Worm (Caenorhabditis elegans) whole organism, young adult: ENCODE data around the gene Y46G5A.28.

Source experiments
- B0336.3 ChIP-seq: fragments of 200-800 bp; sonication (Bioruptor generic); IDR thresholded peaks from 2 replicates; pipeline ENCODE4 v1.3.6; 2022; ENCODE audit warnings: missing genetic modification characterization, missing compliant biosample characterization
- C06A6.2 ChIP-seq: fragments of 200-800 bp; sonication (Bioruptor generic); conservative IDR thresholded peaks from 2 replicates; pipeline ENCODE4 v1.3.6; 2022; ENCODE audit warnings: missing genetic modification characterization, missing compliant biosample characterization
- F37B4.10 ChIP-seq: fragments of 200-800 bp; sonication (Bioruptor generic); IDR thresholded peaks from 2 replicates; pipeline ENCODE4 v1.3.6; 2022; ENCODE audit warnings: missing genetic modification characterization, missing compliant biosample characterization
- F57A8.1 ChIP-seq: fragments of 200-800 bp; sonication (Bioruptor generic); optimal IDR thresholded peaks from 2 replicates; lab custom pipeline; 2018; ENCODE audit warnings: mild to moderate bottlenecking, missing genetic modification characterization, moderate library complexity, missing compliant biosample characterization
- T26A5.8 ChIP-seq: sonication (generic microtip); optimal IDR thresholded peaks from 2 replicates; lab custom pipeline; 2016; ENCODE audit warnings: missing genetic modification characterization, missing compliant biosample characterization
- Y53F4B.3 ChIP-seq: fragments of 200-800 bp; sonication (Bioruptor generic); IDR thresholded peaks from 2 replicates; pipeline ENCODE4 v1.3.6; 2022; ENCODE audit warnings: missing genetic modification reagents, missing genetic modification characterization, missing compliant biosample characterization
- Y67H2A.10 ChIP-seq: fragments of 200-800 bp; sonication (Bioruptor generic); conservative IDR thresholded peaks from 2 replicates; pipeline ENCODE4 v1.3.6; 2022; ENCODE audit warnings: missing genetic modification reagents, missing genetic modification characterization, missing compliant biosample characterization
- ama-1 ChIP-seq, 3 experiments: fragments of 150-350 bp in 1 of 3; sonication (generic microtip) in 2 of 3; optimal IDR thresholded peaks; 2 replicates each; lab custom pipeline; 2014 to 2018; ENCODE audit warnings: missing biosample characterization in 2 of 3, missing genetic modification characterization in 2 of 3, missing genetic modification reagents in 2 of 3
- athp-1 ChIP-seq: sonication (generic microtip); optimal IDR thresholded peaks from 2 replicates; lab custom pipeline; 2017; ENCODE audit warnings: mild to moderate bottlenecking, missing genetic modification characterization, missing compliant biosample characterization
- attf-6 ChIP-seq: fragments of 200-800 bp; sonication (Bioruptor generic); IDR thresholded peaks from 2 replicates; pipeline ENCODE4 v1.3.6; 2022; ENCODE audit warnings: missing genetic modification reagents, missing genetic modification characterization, missing compliant biosample characterization
- ceh-40 ChIP-seq: fragments of 200-800 bp; sonication (Bioruptor generic); IDR thresholded peaks from 2 replicates; pipeline ENCODE4 v1.3.6; 2022; ENCODE audit warnings: missing genetic modification characterization, missing compliant biosample characterization
- ceh-58 ChIP-seq: fragments of 200-800 bp; sonication (Bioruptor generic); IDR thresholded peaks from 2 replicates; pipeline ENCODE4 v1.3.6; 2022; ENCODE audit warnings: missing genetic modification characterization, missing compliant biosample characterization
- chd-7 ChIP-seq: sonication (generic microtip); optimal IDR thresholded peaks from 2 replicates; lab custom pipeline; 2016; ENCODE audit warnings: mild to moderate bottlenecking, missing genetic modification characterization, moderate library complexity, missing compliant biosample characterization
- die-1 ChIP-seq: sonication (generic microtip); optimal IDR thresholded peaks from 2 replicates; lab custom pipeline; 2016; ENCODE audit warnings: missing genotype, mild to moderate bottlenecking, missing genetic modification characterization, missing compliant biosample characterization
- dox-1 ChIP-seq: fragments of 200-800 bp; sonication (Bioruptor generic); IDR thresholded peaks from 2 replicates; pipeline ENCODE4 v1.3.6; 2022; ENCODE audit warnings: missing genetic modification reagents, missing genetic modification characterization, missing compliant biosample characterization
- hlh-12 ChIP-seq: sonication (generic microtip); optimal IDR thresholded peaks from 2 replicates; lab custom pipeline; 2016; ENCODE audit warnings: missing genetic modification characterization, missing compliant biosample characterization
- let-526 ChIP-seq: fragments of 200-800 bp; sonication (Bioruptor generic); IDR thresholded peaks from 2 replicates; pipeline ENCODE4 v1.3.6; 2022; ENCODE audit warnings: missing genetic modification reagents, missing genetic modification characterization, missing compliant biosample characterization
- madf-10 ChIP-seq: sonication (generic microtip); optimal IDR thresholded peaks from 2 replicates; lab custom pipeline; 2016; ENCODE audit warnings: mild to moderate bottlenecking, missing genetic modification characterization, missing compliant biosample characterization
- nhr-80 ChIP-seq: sonication (generic microtip); optimal IDR thresholded peaks from 2 replicates; lab custom pipeline; 2016; ENCODE audit warnings: missing genetic modification characterization, missing compliant biosample characterization
- pbrm-1 ChIP-seq: fragments of 200-800 bp; sonication (Bioruptor generic); IDR thresholded peaks from 2 replicates; pipeline ENCODE4 v1.3.6; 2022; ENCODE audit warnings: missing genetic modification reagents, missing genetic modification characterization, missing compliant biosample characterization
- rcor-1 ChIP-seq: fragments of 200-800 bp; sonication (Bioruptor generic); IDR thresholded peaks from 2 replicates; pipeline ENCODE4 v1.3.6; 2022; ENCODE audit warnings: missing genetic modification reagents, missing genetic modification characterization, missing compliant biosample characterization
- snpc-1.1 ChIP-seq: sonication (generic microtip); optimal IDR thresholded peaks from 2 replicates; lab custom pipeline; 2017; ENCODE audit warnings: missing genetic modification characterization, mild to moderate bottlenecking, missing compliant biosample characterization, antibody characterized with exemption, moderate library complexity, missing genotype, missing genetic modification reagents; ENCODE audit not compliant: insufficient read depth
- snpc-4 ChIP-seq, 5 experiments: fragments of 150-350 bp in 1 of 5; sonication (generic microtip) in 4 of 5; optimal IDR thresholded peaks; 2 replicates each; lab custom pipeline; 2014 to 2018; ENCODE audit warnings: missing genetic modification characterization in 5 of 5, missing biosample characterization in 3 of 5, antibody characterized with exemption in 2 of 5, mild to moderate bottlenecking in 2 of 5, missing compliant biosample characterization in 2 of 5, missing genotype in 2 of 5, moderate library complexity in 2 of 5, missing genetic modification reagents in 1 of 5
- tlf-1 ChIP-seq: fragments of 200-800 bp; sonication (Bioruptor generic); optimal IDR thresholded peaks from 2 replicates; lab custom pipeline; 2018; ENCODE audit warnings: mild to moderate bottlenecking, missing genetic modification characterization, missing compliant biosample characterization
- unc-62 ChIP-seq: fragments of 150-350 bp; optimal IDR thresholded peaks from 2 replicates; lab custom pipeline; 2014; ENCODE audit warnings: missing biosample characterization, missing genetic modification reagents, missing genetic modification characterization
- zfh-2 ChIP-seq: fragments of 200-800 bp; sonication (Bioruptor generic); conservative IDR thresholded peaks from 2 replicates; pipeline ENCODE4 v1.3.6; 2022; ENCODE audit warnings: missing genetic modification reagents, missing genetic modification characterization, missing compliant biosample characterization
- ztf-18 ChIP-seq: sonication (generic microtip); optimal IDR thresholded peaks from 2 replicates; lab custom pipeline; 2016; ENCODE audit warnings: missing genotype, mild to moderate bottlenecking, missing genetic modification characterization, missing compliant biosample characterization
- ztf-3 ChIP-seq: fragments of 200-800 bp; sonication (Bioruptor generic); optimal IDR thresholded peaks from 2 replicates; lab custom pipeline; 2018; ENCODE audit warnings: mild to moderate bottlenecking, missing genetic modification characterization, missing compliant biosample characterization

The Y46G5A.28 gene

DNA sequence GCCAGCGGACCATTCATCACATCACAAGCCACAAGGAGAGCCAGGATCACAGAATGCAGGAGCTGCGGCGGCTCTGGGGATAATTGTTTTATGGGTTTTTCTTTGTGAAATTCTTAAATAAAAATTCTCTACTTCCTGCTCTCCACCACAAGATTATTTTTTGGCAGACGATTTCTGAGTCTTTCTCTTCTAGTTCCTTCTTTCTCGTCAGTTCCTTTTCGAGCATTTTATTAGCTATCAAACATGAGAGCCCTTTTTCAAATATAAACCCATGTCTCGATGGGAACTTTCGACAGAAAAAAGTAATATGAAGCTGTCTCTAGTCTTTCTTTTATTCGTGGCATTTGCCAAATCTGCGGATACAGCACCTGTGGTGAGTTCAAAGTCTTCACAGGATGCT, 38.2 kb downstream of the Y46G5A.28 start, which contains the start of gene F35C5.3:
Gene F35C5.3, plus strand, starts transcription at position 301 of the 400 bp plus-strand sequence.
- TF ChIP-seq B0336.3 (GFP tag; lab: Robert Waterston, UW) (no peak), F57A8.1 (GFP tag; lab: Kevin White, UChicago) (no peak)

DNA sequence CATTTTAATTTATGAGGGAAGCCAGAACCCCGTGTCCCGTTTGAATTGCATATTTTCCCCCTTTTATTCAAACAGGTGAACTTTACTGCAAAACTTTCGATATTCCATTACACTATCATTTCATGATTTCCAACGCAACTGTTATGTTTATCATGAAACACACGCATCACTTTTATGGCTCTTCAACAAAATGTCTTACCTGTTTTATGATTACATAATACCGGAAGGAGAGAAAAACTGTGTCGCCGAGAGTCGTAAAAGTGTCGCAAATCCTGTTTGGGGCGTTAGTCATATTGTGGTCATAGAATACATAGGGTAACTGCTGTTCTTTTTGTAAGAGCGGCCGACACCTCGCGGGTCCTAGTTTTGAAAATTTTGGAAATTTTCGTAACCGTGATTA, 42.2 kb downstream of the Y46G5A.28 start:
- TF ChIP-seq unc-62 (peak; percentile 1), pbrm-1 (no peak), snpc-1.1 (tag; lab: Kevin White, UChicago) (no peak), rcor-1 (GFP tag; lab: Robert Waterston, UW) (no peak), madf-10 (no peak), C06A6.2 (no peak), nhr-80 (tag; lab: Kevin White, UChicago) (peak; percentile 39), snpc-4 (GFP tag; optimal IDR thresholded peaks at IDR 0.05; lab: Kevin White, UChicago) (no peak), snpc-4 (tag; optimal IDR thresholded peaks at IDR 0.05; lab: Kevin White, UChicago) (peak in 1 of 4 experiments; percentile 36)

DNA sequence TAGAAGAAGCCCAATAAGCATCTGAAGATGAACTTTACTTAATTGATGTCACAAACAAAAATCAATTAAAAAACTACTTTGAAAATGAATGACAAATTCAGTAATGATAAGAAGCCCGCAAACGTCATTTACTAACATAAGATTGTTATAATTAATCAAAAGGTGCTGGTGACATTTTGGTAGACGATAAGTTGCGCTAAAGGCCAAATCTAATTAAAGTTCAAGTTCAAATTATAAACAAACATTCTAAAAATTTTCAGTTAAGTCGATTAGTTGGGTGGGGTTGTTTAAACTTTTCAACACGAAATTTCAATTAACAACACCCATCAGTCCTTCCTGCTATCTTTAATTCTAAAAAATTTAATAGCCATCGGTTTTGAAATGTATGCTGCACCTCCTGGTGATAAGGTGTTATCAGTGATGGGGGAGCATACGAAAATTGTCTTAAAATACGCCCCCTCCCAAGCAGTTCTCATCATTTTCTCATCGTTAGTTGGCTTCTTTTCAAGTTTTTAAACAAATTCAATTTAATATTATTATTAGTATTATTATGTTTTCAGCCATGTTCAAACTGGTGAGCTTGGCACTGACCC, 44.9 kb downstream of the Y46G5A.28 start, which contains the start of the genes clec-62 and clec-63:
Gene clec-62, minus strand, starts transcription at position 51 of the 593 bp plus-strand sequence.
Gene clec-63, plus strand, starts transcription at position 561 of the 593 bp plus-strand sequence.
- TF ChIP-seq Y67H2A.10 (GFP tag; lab: Robert Waterston, UW) (no peak), nhr-80 (tag; lab: Kevin White, UChicago) (peak; percentile 70)

DNA sequence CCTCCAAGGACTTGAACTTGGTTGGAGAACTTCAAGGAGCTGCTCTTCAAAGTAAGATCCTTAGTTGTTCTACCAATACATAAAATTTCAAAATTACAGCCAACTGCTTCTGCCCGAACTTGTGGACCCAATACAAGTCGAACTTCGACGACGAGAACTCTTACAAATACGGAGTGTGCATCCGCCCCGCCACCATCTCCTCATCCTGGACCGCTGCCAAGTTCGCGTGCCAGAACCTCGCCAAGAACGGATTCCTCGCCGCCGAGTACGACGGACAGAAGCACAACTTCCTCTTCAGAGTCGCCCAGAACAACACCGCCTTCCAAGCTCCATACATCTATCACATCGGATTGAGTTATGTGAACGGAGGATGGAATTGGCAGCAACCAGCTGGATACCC, 46.4 kb downstream of the Y46G5A.28 start:
- no peak for TF ChIP-seq let-526 (GFP tag; lab: Robert Waterston, UW)
- TF ChIP-seq zfh-2 (GFP tag; lab: Robert Waterston, UW), result peak; percentile 51; the same call in 1 of the 2 replicates
- no peak for TF ChIP-seq hlh-12 (tag; lab: Kevin White, UChicago)
- no peak for TF ChIP-seq die-1 (tag; lab: Kevin White, UChicago)
- no peak for TF ChIP-seq chd-7 (tag; lab: Kevin White, UChicago)
- no peak for TF ChIP-seq dox-1 (GFP tag; lab: Robert Waterston, UW)

DNA sequence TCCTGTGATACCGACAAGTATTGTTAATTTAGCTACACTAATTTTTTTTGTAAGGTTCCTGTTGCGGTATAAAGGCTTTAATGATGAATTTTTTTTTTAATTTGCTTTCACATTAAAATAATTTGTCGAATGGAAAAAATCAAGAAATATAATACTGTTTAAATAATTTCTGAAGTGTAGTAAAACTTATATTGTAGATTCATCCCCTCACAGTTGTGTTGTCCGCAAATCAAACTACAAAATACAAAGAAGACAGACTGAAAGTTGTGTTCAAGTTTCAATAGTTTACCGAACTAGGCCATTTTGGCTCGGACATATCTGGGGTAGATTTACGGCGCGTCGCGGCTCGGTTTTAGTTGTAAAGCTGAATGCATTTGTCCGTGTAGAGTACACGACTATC, 47.1 kb downstream of the Y46G5A.28 start:
- TF ChIP-seq ztf-18 (tag; lab: Kevin White, UChicago) (no peak), ceh-58 (GFP tag; lab: Robert Waterston, UW) (no peak), snpc-1.1 (tag; lab: Kevin White, UChicago) (no peak), ama-1 (optimal IDR thresholded peaks at IDR 0.05; lab: Kevin White, UChicago) (no peak), ama-1 (GFP tag; optimal IDR thresholded peaks at IDR 0.05; lab: Kevin White, UChicago) (no peak), ztf-3 (no peak), ceh-40 (GFP tag; lab: Robert Waterston, UW) (no peak), F37B4.10 (GFP tag; lab: Robert Waterston, UW) (no peak), Y53F4B.3 (GFP tag; lab: Robert Waterston, UW) (no peak), athp-1 (tag; lab: Kevin White, UChicago) (no peak)

DNA sequence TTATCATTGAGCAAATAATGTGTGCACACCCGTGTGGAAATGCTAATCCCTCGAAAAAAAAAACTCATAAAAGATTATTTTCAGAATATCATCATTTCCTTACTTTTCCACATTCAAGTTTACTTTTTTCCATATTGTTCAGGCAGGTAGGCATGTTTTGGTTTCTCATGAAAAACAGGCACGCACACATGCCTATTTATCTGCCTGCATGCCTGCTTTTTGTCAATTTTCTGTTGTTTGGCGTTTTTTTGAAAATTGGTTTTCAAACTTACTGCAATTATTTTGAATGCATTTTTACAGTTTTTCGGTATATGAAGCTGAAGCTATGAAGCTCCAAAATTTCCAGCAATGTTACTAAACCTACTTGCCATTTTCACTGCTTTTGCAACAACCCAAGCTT, 47.7 kb downstream of the Y46G5A.28 start, which contains the start of gene clec-64:
Gene clec-64, plus strand, starts transcription at position 301 of the 400 bp plus-strand sequence.
- no peak for TF ChIP-seq T26A5.8 (tag; lab: Kevin White, UChicago)
- TF ChIP-seq attf-6 (GFP tag; lab: Robert Waterston, UW), result no peak
- no peak for TF ChIP-seq tlf-1
